Fruit fly (Drosophila melanogaster) whole organism, prepupa: ENCODE results near the gene Gr98b.

Source experiments
- Blimp-1 ChIP-seq: fragments of 200-800 bp; sonication (Bioruptor generic); optimal IDR thresholded peaks from 3 replicates; lab custom pipeline; 2017; ENCODE audit warnings: missing biosample characterization, missing genetic modification characterization, mild to moderate bottlenecking, moderate library complexity, missing genetic modification reagents
- CG10631 ChIP-seq: fragments of 200-800 bp; sonication (Bioruptor generic); optimal IDR thresholded peaks from 2 replicates; lab custom pipeline; 2016; ENCODE audit warnings: missing biosample characterization, missing genetic modification characterization
- CG10669 ChIP-seq: fragments of 200-800 bp; sonication (Bioruptor generic); optimal IDR thresholded peaks from 3 replicates; lab custom pipeline; 2018; ENCODE audit warnings: missing biosample characterization, mild to moderate bottlenecking, missing genetic modification characterization, moderate library complexity
- CG11294 ChIP-seq: fragments of 200-800 bp; sonication (Bioruptor generic); IDR thresholded peaks from 2 replicates; pipeline ENCODE4 v1.3.6; 2022; ENCODE audit warnings: missing biosample characterization, missing genetic modification characterization
- CG11762 ChIP-seq: fragments of 200-800 bp; sonication (Bioruptor generic); optimal IDR thresholded peaks from 3 replicates; lab custom pipeline; 2016; ENCODE audit warnings: missing biosample characterization, missing genetic modification characterization; ENCODE audit not compliant: insufficient read depth
- CG11902 ChIP-seq: fragments of 200-800 bp; sonication (Bioruptor generic); optimal IDR thresholded peaks from 3 replicates; lab custom pipeline; 2016; ENCODE audit warnings: missing biosample characterization, missing genetic modification characterization
- CG15336 ChIP-seq: fragments of 200-800 bp; sonication (Bioruptor generic); IDR thresholded peaks from 2 replicates; pipeline ENCODE4 v1.3.6; 2022; ENCODE audit warnings: missing biosample characterization, missing genetic modification characterization
- CG1621 ChIP-seq: fragments of 200-800 bp; sonication (Bioruptor generic); optimal IDR thresholded peaks from 3 replicates; lab custom pipeline; 2018; ENCODE audit warnings: missing biosample characterization, mild to moderate bottlenecking, missing genetic modification characterization
- CG16779 ChIP-seq: fragments of 200-800 bp; sonication (Bioruptor generic); optimal IDR thresholded peaks from 3 replicates; lab custom pipeline; 2017; ENCODE audit warnings: missing biosample characterization, mild to moderate bottlenecking, missing genetic modification characterization
- CG3032 ChIP-seq: fragments of 200-800 bp; optimal IDR thresholded peaks from 2 replicates; lab custom pipeline; 2019; ENCODE audit warnings: missing biosample characterization, mild to moderate bottlenecking, missing genetic modification characterization, moderate library complexity
- CG31627 ChIP-seq: fragments of 200-800 bp; sonication (Bioruptor generic); optimal IDR thresholded peaks from 3 replicates; lab custom pipeline; 2016; ENCODE audit warnings: missing biosample characterization, missing genetic modification characterization
- CG32006 ChIP-seq: fragments of 200-800 bp; sonication (Bioruptor generic); optimal IDR thresholded peaks from 3 replicates; lab custom pipeline; 2017; ENCODE audit warnings: missing biosample characterization, mild to moderate bottlenecking, missing genetic modification characterization
- CG34406 ChIP-seq: fragments of 200-800 bp; sonication (Bioruptor generic); optimal IDR thresholded peaks from 3 replicates; lab custom pipeline; 2016; ENCODE audit warnings: missing biosample characterization, missing genetic modification characterization
- CG3919 ChIP-seq: fragments of 200-800 bp; sonication (Bioruptor generic); optimal IDR thresholded peaks from 3 replicates; lab custom pipeline; 2016; ENCODE audit warnings: missing biosample characterization, missing genetic modification characterization
- CG4318 ChIP-seq: fragments of 200-800 bp; sonication (Bioruptor generic); optimal IDR thresholded peaks from 3 replicates; lab custom pipeline; 2017; ENCODE audit warnings: missing biosample characterization, mild to moderate bottlenecking, missing genetic modification characterization
- CG6163 ChIP-seq: fragments of 200-800 bp; sonication (Bioruptor generic); IDR thresholded peaks from 3 replicates; pipeline ENCODE4 v1.3.6; 2022; ENCODE audit warnings: missing biosample characterization, missing genetic modification characterization
- CG6276 ChIP-seq: fragments of 200-800 bp; sonication (Bioruptor generic); optimal IDR thresholded peaks from 2 replicates; lab custom pipeline; 2017; ENCODE audit warnings: missing biosample characterization, mild to moderate bottlenecking, missing genetic modification characterization
- CG6808 ChIP-seq: fragments of 200-800 bp; sonication (Bioruptor generic); optimal IDR thresholded peaks from 3 replicates; lab custom pipeline; 2017; ENCODE audit warnings: missing biosample characterization, missing genetic modification characterization, mild to moderate bottlenecking, moderate library complexity, missing genetic modification reagents
- CG6854 ChIP-seq: fragments of 200-800 bp; sonication (Bioruptor generic); optimal IDR thresholded peaks from 2 replicates; lab custom pipeline; 2017; ENCODE audit warnings: missing biosample characterization, mild to moderate bottlenecking, missing genetic modification characterization
- CG7368 ChIP-seq: fragments of 200-800 bp; sonication (Bioruptor generic); optimal IDR thresholded peaks from 3 replicates; lab custom pipeline; 2016; ENCODE audit warnings: missing biosample characterization, missing genetic modification characterization
- Eip75B ChIP-seq: fragments of 200-800 bp; sonication (Bioruptor generic); optimal IDR thresholded peaks from 3 replicates; lab custom pipeline; 2016; ENCODE audit warnings: missing biosample characterization, missing genetic modification characterization
- Eip78C ChIP-seq: fragments of 200-800 bp; sonication (Bioruptor generic); peaks from one replicate; lab custom pipeline; 2016; ENCODE audit warnings: missing biosample characterization, missing genetic modification characterization
- Eip93F ChIP-seq: fragments of 200-800 bp; sonication (Bioruptor generic); optimal IDR thresholded peaks from 2 replicates; lab custom pipeline; 2016; ENCODE audit warnings: missing biosample characterization, mild to moderate bottlenecking, missing genetic modification characterization
- Ets21C ChIP-seq: fragments of 200-800 bp; sonication (Bioruptor generic); optimal IDR thresholded peaks from 3 replicates; lab custom pipeline; 2016; ENCODE audit warnings: missing biosample characterization, missing genetic modification characterization
- Ets96B ChIP-seq: fragments of 200-800 bp; optimal IDR thresholded peaks from 2 replicates; lab custom pipeline; 2019; ENCODE audit warnings: missing biosample characterization, mild to moderate bottlenecking, missing genetic modification characterization, moderate library complexity
- Gug ChIP-seq: fragments of 200-800 bp; sonication (Bioruptor generic); IDR thresholded peaks from 2 replicates; pipeline ENCODE4 v1.3.6; 2022; ENCODE audit warnings: missing biosample characterization, missing genetic modification characterization
- Hr39 ChIP-seq: fragments of 200-800 bp; sonication (Bioruptor generic); optimal IDR thresholded peaks from 2 replicates; lab custom pipeline; 2016; ENCODE audit warnings: missing biosample characterization, missing genetic modification characterization
- Hr4 ChIP-seq: fragments of 200-800 bp; sonication (Bioruptor generic); optimal IDR thresholded peaks from 3 replicates; lab custom pipeline; 2016; ENCODE audit warnings: missing biosample characterization, missing genetic modification characterization
- Lpt ChIP-seq: fragments of 200-800 bp; sonication (Bioruptor generic); optimal IDR thresholded peaks from 3 replicates; lab custom pipeline; 2016; ENCODE audit warnings: missing biosample characterization, missing genetic modification characterization
- Met ChIP-seq: fragments of 200-800 bp; sonication (Bioruptor generic); optimal IDR thresholded peaks from 3 replicates; lab custom pipeline; 2016; ENCODE audit warnings: missing biosample characterization, missing genetic modification characterization
- OdsH ChIP-seq: fragments of 200-800 bp; sonication (Bioruptor generic); optimal IDR thresholded peaks from 3 replicates; lab custom pipeline; 2016; ENCODE audit warnings: missing biosample characterization, missing genetic modification characterization
- Smox ChIP-seq: fragments of 200-800 bp; sonication (Bioruptor generic); optimal IDR thresholded peaks from 3 replicates; lab custom pipeline; 2016; ENCODE audit warnings: missing biosample characterization, missing genetic modification characterization
- Sox102F ChIP-seq: fragments of 200-800 bp; sonication (Bioruptor generic); optimal IDR thresholded peaks from 2 replicates; lab custom pipeline; 2016; ENCODE audit warnings: missing biosample characterization, mild to moderate bottlenecking, missing genetic modification characterization
- Sox14 ChIP-seq: fragments of 200-800 bp; sonication (Bioruptor generic); optimal IDR thresholded peaks from 3 replicates; lab custom pipeline; 2016; ENCODE audit warnings: missing biosample characterization, missing genetic modification characterization
- Sox15 ChIP-seq: fragments of 200-800 bp; sonication (Bioruptor generic); optimal IDR thresholded peaks from 3 replicates; lab custom pipeline; 2016; ENCODE audit warnings: missing biosample characterization, missing genetic modification characterization
- achi ChIP-seq: fragments of 200-800 bp; sonication (Bioruptor generic); optimal IDR thresholded peaks from 3 replicates; lab custom pipeline; 2016; ENCODE audit warnings: missing biosample characterization, missing genetic modification characterization
- acj6 ChIP-seq: fragments of 200-800 bp; sonication (Bioruptor generic); optimal IDR thresholded peaks from 3 replicates; lab custom pipeline; 2016; ENCODE audit warnings: missing biosample characterization, missing genetic modification characterization
- cyc ChIP-seq: fragments of 200-800 bp; sonication (Bioruptor generic); optimal IDR thresholded peaks from 3 replicates; lab custom pipeline; 2016; ENCODE audit warnings: missing biosample characterization, missing genetic modification characterization
- dac ChIP-seq: fragments of 200-800 bp; sonication (Bioruptor generic); optimal IDR thresholded peaks from 2 replicates; lab custom pipeline; 2017; ENCODE audit warnings: missing biosample characterization, mild to moderate bottlenecking, missing genetic modification characterization
- eg ChIP-seq: fragments of 200-800 bp; sonication (Bioruptor generic); IDR thresholded peaks from 3 replicates; pipeline ENCODE4 v1.3.6; 2022; ENCODE audit warnings: missing biosample characterization, missing genetic modification characterization
- esn ChIP-seq: fragments of 200-800 bp; sonication (Bioruptor generic); optimal IDR thresholded peaks from 2 replicates; lab custom pipeline; 2016; ENCODE audit warnings: missing biosample characterization, mild to moderate bottlenecking, missing genetic modification characterization, moderate library complexity
- fkh ChIP-seq: fragments of 200-800 bp; sonication (Bioruptor generic); optimal IDR thresholded peaks from 3 replicates; lab custom pipeline; 2017; ENCODE audit warnings: missing biosample characterization, mild to moderate bottlenecking, missing genetic modification characterization, moderate library complexity
- lz ChIP-seq: fragments of 200-800 bp; sonication (Bioruptor generic); optimal IDR thresholded peaks from 3 replicates; lab custom pipeline; 2016; ENCODE audit warnings: missing biosample characterization, missing genetic modification characterization
- salr ChIP-seq, 2 experiments: fragments of 200-800 bp; sonication (Bioruptor generic); optimal IDR thresholded peaks; 3 replicates each; lab custom pipeline; 2016 to 2018; ENCODE audit warnings: missing biosample characterization in 2 of 2, missing genetic modification characterization in 2 of 2, mild to moderate bottlenecking in 1 of 2
- ss ChIP-seq, 2 experiments: fragments of 200-800 bp; sonication (Bioruptor generic); optimal IDR thresholded peaks; 2 replicates in 1 of 2; 3 replicates in 1 of 2; lab custom pipeline; 2017 to 2018; ENCODE audit warnings: mild to moderate bottlenecking in 2 of 2, missing biosample characterization in 2 of 2, missing genetic modification characterization in 2 of 2, moderate library complexity in 1 of 2
- svp ChIP-seq: fragments of 200-800 bp; sonication (Bioruptor generic); peaks from one replicate; lab custom pipeline; 2016; ENCODE audit warnings: missing biosample characterization, missing genetic modification characterization
- topi ChIP-seq: fragments of 200-800 bp; sonication (Bioruptor generic); optimal IDR thresholded peaks from 3 replicates; lab custom pipeline; 2016; ENCODE audit warnings: missing biosample characterization, missing genetic modification characterization
- vri ChIP-seq: fragments of 200-800 bp; sonication (Bioruptor generic); optimal IDR thresholded peaks from 3 replicates; lab custom pipeline; 2016; ENCODE audit warnings: missing biosample characterization, mild to moderate bottlenecking, missing genetic modification characterization

Gene Gr98b

DNA sequence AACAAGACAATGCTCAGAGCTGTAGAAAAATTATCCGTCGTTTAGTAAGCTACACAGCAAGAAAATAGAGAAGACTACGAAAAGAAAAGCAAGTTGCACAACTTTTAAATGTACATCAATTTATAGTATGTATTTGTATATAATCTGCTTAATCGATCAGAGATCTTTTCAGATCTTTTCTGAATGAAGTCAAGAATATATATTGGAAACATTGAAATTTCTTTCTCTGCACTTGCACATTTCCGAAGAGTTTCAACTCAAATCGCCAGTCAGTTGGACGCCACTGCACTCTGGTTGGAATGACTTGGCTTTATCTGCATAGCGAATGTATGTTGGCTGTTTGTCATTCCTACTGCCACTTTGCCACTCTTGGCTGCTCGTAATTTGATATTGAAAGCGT, 11.6 kb downstream of the Gr98b start (continued):
- TF ChIP-seq Sox15 (peak; percentile 84), Smox (GFP tag; lab: Kevin White, UChicago) (peak; percentile 83), Ets96B (peak; percentile 75), CG16779 (peak; percentile 28), Eip78C (peak; percentile 97), CG15336 (GFP tag; lab: Robert Waterston, UW) (peak; percentile 93), CG1621 (tag; lab: Kevin White, UChicago) (no peak), CG11902 (peak; percentile 87), cyc (GFP tag; lab: Kevin White, UChicago) (peak; percentile 87), fkh (GFP tag; lab: Kevin White, UChicago) (no peak), Gug (GFP tag; lab: Robert Waterston, UW) (peak; percentile 81), ss (GFP tag; optimal IDR thresholded peaks at IDR 0.05; lab: Kevin White, UChicago) (peak; percentile 47 to 59), CG10631 (peak; percentile 78), CG34406 (GFP tag; lab: Kevin White, UChicago) (peak; percentile 89), CG11762 (GFP tag; lab: Kevin White, UChicago) (peak; percentile 86), acj6 (GFP tag; lab: Kevin White, UChicago) (peak; percentile 91), CG6808 (GFP tag; lab: Kevin White, UChicago) (peak; percentile 57), CG6854 (GFP tag; lab: Kevin White, UChicago) (peak; percentile 52), achi (GFP tag; lab: Kevin White, UChicago) (peak; percentile 85), CG32006 (GFP tag; lab: Kevin White, UChicago) (peak; percentile 88), Eip93F (no peak), Met (GFP tag; lab: Kevin White, UChicago) (peak; percentile 90), Ets21C (GFP tag; lab: Kevin White, UChicago) (peak; percentile 78), CG11294 (GFP tag; lab: Robert Waterston, UW) (peak; percentile 69; the same call in 1 of the 2 replicates), Sox14 (GFP tag; lab: Kevin White, UChicago) (peak; percentile 84), salr (GFP tag; optimal IDR thresholded peaks at IDR 0.05; lab: Kevin White, UChicago) (peak; percentile 29 to 64), OdsH (peak; percentile 88), Hr4 (GFP tag; lab: Kevin White, UChicago) (peak; percentile 89), Hr39 (GFP tag; lab: Kevin White, UChicago) (peak; percentile 84)
- TF ChIP-seq, all 60 proteins: peak for 53

DNA sequence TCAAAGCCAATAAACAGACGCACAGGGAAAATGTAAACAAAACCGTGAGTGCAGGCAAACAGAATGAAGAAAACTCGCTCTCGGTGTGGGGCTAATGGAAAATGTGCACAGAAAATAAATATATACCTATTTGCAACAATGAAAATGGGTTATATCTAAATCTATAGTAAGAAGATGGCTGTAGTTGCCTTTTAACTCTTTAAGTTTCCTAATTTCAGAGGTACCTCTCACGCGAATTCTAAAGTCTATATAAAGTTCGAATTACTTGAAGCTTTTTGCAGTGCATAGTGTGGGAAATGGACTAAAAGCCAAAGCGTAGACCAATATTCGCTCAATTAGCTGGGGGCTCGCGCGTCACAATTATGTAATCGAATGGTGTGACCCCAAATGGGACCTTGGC, 12.7 kb downstream of the Gr98b start:
- TF ChIP-seq CG11762 (GFP tag; lab: Kevin White, UChicago), result peak; percentile 56
- peak; percentile 83 for TF ChIP-seq CG4318 (GFP tag; lab: Kevin White, UChicago)
- peak; percentile 76 for TF ChIP-seq OdsH
- no peak for TF ChIP-seq cyc (GFP tag; lab: Kevin White, UChicago)
- TF ChIP-seq dac (GFP tag; lab: Kevin White, UChicago), result peak; percentile 81
- no peak for TF ChIP-seq Blimp-1 (GFP tag; lab: Kevin White, UChicago)
- no peak for TF ChIP-seq Sox102F
- TF ChIP-seq Met (GFP tag; lab: Kevin White, UChicago), result peak; percentile 46
- no peak for TF ChIP-seq vri (GFP tag; lab: Kevin White, UChicago)
- TF ChIP-seq lz, result peak; percentile 2
- TF ChIP-seq CG11294 (GFP tag; lab: Robert Waterston, UW), result peak; percentile 89
- TF ChIP-seq Eip75B (GFP tag; lab: Kevin White, UChicago), result peak; percentile 49
- peak; percentile 33 for TF ChIP-seq CG3032
- TF ChIP-seq CG6276 (GFP tag; lab: Kevin White, UChicago), result peak; percentile 90
- peak; percentile 12 for TF ChIP-seq CG31627 (GFP tag; lab: Kevin White, UChicago)
- no peak for TF ChIP-seq CG6854 (GFP tag; lab: Kevin White, UChicago)
- TF ChIP-seq topi (GFP tag; lab: Kevin White, UChicago), result no peak
- peak; percentile 71 for TF ChIP-seq acj6 (GFP tag; lab: Kevin White, UChicago)
- TF ChIP-seq CG6808 (GFP tag; lab: Kevin White, UChicago), result no peak
- TF ChIP-seq Hr4 (GFP tag; lab: Kevin White, UChicago), result peak; percentile 91
- peak; percentile 14 for TF ChIP-seq Sox15
- TF ChIP-seq Sox14 (GFP tag; lab: Kevin White, UChicago), result peak; percentile 71
- peak; percentile 84 for TF ChIP-seq CG6163 (GFP tag; lab: Robert Waterston, UW)
- no peak for TF ChIP-seq esn
- peak; percentile 85 for TF ChIP-seq Lpt (GFP tag; lab: Kevin White, UChicago)
- TF ChIP-seq eg (GFP tag; lab: Robert Waterston, UW), result peak; percentile 93
- TF ChIP-seq CG3919 (GFP tag; lab: Kevin White, UChicago), result peak; percentile 77
- TF ChIP-seq CG1621 (tag; lab: Kevin White, UChicago), result peak; percentile 13
- TF ChIP-seq CG15336 (GFP tag; lab: Robert Waterston, UW), result peak; percentile 94
- peak; percentile 26 for TF ChIP-seq CG10669 (GFP tag; lab: Kevin White, UChicago)
- peak; percentile 77 for TF ChIP-seq achi (GFP tag; lab: Kevin White, UChicago)
- peak; percentile 44 for TF ChIP-seq CG7368 (GFP tag; lab: Kevin White, UChicago)
- TF ChIP-seq Smox (GFP tag; lab: Kevin White, UChicago), result no peak
- no peak for TF ChIP-seq svp (GFP tag; lab: Kevin White, UChicago)
- TF ChIP-seq Hr39 (GFP tag; lab: Kevin White, UChicago), result peak; percentile 27
- peak; percentile 32 for TF ChIP-seq CG16779
